Fruit fly (Drosophila melanogaster) S2 (cell line): Measurements from ENCODE around the gene mof.
A peak's percentile ranks its signal among the peaks of the same experiment; 100 is the strongest.

Source experiments
- CG8478 ChIP-seq: fragments of >200 bp; optimal IDR thresholded peaks from 2 replicates; lab custom pipeline; 2018
- CTCF ChIP-seq, 2 experiments: fragments of >200 bp; optimal IDR thresholded peaks; 2 replicates each; lab custom pipeline; 2018

mof gene

dm6 chrX:5876584-5876983, at the start of gene mof:
Gene mof, minus strand, starts transcription at chrX:5876853.
- TF ChIP-seq CG8478 (lab: Kevin White, UChicago) (no peak), CTCF (optimal IDR thresholded peaks at IDR 0.05; lab: Kevin White, UChicago) (no peak)

dm6 chrX:5925793-5926418, 49.3 kb upstream of the mof start:
- TF ChIP-seq CTCF (optimal IDR thresholded peaks at IDR 0.05; lab: Kevin White, UChicago): no peak
- TF ChIP-seq CG8478 (lab: Kevin White, UChicago): no peak

DNA sequence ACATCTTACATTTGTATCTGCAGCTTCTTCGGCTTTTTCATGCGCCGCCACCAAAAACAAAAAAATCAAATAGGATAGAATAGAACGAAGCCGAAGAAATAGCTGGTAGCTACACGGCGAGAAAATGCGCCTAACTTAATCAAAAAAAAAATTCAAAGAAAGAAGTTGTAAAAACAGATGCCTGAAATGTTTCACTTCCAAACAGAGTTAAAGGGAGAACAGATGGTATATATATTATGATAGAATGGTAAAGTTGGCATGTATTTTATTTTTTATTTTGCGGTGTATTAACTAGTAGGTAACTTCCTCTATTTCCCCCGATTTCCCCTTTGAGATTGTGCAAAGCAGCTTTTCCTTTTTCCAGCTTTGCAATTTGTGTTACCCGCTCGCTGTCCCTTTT, 47.7 kb upstream of the mof start:
- TF ChIP-seq CG8478 (lab: Kevin White, UChicago): no peak
- TF ChIP-seq CTCF (optimal IDR thresholded peaks at IDR 0.05; lab: Kevin White, UChicago): no peak

DNA sequence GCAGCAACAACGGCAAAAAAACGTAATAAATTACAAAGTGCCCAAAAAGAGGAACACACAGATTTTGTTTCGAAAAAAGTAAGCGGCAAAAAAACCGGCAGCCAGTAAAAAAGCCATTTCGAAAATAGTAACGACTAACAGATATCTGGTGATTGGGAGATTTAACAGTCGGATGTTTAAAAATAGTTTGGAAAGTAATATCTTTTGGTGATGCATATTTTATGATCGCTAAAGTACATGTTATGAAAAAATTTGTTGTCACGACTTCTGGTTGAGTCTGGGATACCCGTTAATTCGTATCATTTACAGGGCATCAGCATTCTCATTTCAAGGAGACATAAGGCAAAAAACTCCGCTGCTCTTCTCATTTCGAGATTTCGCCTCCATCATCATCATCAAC, 46.5 kb upstream of the mof start:
- TF ChIP-seq CG8478 (lab: Kevin White, UChicago): no peak
- no peak for TF ChIP-seq CTCF (optimal IDR thresholded peaks at IDR 0.05; lab: Kevin White, UChicago)

DNA sequence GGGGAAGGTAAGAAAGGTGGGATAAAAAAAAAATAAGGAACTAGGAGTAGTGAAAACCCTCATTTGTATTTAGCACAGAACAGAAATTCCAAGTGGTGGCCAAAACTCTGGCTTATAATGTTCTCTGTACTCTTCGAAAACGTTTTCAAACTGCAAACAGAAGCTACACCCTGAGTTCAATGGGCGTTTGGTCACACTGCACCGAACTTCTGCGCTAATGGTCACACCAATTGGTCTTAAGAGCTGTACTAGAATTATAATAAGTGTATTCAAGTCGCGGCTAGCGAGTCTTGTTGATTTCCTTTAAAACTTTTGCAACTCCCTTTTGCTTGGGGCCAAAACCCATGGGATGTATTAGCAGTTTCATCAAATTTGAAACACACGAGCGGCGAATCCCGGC, 45.4 kb upstream of the mof start:
- TF ChIP-seq CG8478 (lab: Kevin White, UChicago): no peak
- no peak for TF ChIP-seq CTCF (optimal IDR thresholded peaks at IDR 0.05; lab: Kevin White, UChicago)

DNA sequence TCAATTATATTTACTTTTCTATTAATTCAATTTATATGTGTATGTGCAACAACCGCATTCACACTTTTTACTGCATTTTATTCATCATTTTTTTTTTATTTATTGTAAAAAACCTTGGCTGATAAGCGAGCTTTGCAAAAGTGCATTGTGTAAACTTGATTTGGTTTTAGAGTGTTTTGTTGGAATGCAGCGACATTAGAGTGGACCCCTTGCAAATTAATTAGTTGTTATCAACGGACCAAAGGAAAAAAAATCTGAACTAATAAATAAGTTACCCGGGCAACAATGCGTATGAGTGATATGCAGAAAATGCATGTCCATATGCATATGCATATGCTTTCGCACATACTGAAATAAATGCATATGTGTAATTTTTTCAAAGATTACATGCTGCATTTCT, 44.3 kb upstream of the mof start:
- TF ChIP-seq CG8478 (lab: Kevin White, UChicago) (no peak), CTCF (optimal IDR thresholded peaks at IDR 0.05; lab: Kevin White, UChicago) (no peak)

- TF ChIP-seq CTCF (optimal IDR thresholded peaks at IDR 0.05; lab: Kevin White, UChicago): no peak
- no peak for TF ChIP-seq CG8478 (lab: Kevin White, UChicago)
Measured at dm6 chrX:5918499-5919126, 42.0 kb upstream of the mof start.

DNA sequence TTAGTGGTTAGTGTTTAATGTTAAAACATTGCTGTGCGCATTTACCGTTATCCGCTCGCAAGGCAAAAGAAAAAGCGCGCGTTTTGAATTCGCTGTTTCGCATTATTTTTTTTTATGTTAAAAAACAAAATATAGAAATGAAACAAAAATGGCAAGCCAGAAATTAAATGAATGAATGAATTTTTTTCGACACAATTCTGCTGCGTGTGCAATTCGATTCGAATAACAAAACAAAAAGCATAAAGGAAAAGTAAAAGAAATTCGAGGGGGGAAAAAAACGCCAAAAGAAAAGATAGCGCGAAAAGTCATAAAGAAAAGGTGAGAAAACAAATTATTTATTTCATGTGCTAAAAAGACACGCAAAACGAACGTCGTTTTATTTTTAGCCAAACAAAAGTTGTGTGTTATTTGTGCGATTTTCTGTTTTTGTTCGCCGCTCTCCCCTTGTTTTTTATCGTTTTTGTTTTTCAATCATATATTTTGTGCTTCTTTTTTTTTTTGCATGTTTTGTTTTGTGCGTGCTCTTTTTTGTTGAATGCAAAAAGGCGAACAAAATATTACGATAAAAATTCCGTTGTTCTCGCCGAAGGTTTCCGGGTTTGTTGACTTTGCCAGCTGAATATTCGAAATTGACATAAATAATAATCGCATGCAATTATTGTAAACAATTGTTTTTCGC, 40.8 kb upstream of the mof start:
- no peak for TF ChIP-seq CG8478 (lab: Kevin White, UChicago)
- TF ChIP-seq CTCF (optimal IDR thresholded peaks at IDR 0.05; lab: Kevin White, UChicago): no peak

DNA sequence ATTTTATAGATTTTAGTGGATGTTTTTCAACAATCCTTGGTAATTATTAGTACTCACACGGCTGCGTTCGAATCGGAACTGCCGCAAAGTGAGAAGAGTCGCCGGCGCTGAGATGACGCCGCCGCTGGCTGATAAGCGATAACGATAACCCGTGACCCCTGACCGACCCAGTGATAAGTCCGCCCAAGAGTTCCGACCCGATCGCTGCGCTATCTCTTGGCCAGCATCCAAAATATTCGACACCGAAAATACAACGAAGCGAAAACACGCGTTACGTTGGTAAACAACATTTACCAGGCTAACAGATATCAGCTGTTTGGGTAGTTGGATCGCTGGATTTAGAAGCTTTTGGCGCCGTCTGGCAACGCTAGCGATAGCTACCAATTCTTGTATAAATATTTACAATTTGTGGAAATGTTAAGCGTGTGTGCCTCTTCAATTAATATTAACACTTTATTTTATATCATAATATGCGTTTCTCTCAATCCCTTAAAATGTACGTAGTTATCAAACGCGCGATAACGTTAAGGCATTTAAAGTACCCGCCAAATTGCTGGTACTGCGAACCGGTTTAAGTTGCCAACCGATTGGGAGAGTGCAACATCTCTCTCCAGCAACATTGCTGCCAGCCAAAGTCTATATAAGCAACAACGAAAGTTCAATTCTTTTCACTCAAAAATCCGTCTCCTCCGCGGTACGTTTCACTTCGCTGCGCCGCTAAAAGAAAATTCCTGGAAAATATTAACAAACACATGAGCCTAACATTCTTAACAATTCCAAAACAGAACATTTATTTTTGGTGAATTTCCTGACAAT, 40.0 kb upstream of the mof start, which contains the start of the genes Shmt and CG3726:
Gene Shmt, minus strand, starts transcription at position 304 of the 816 bp plus-strand sequence.
Gene CG3726, plus strand, starts transcription at position 604 of the 816 bp plus-strand sequence.
- TF ChIP-seq CG8478 (lab: Kevin White, UChicago) (no peak), CTCF (optimal IDR thresholded peaks at IDR 0.05; lab: Kevin White, UChicago) (peak in 1 of 2 experiments; percentile 7)

dm6 chrX:5915752-5916493, 39.3 kb upstream of the mof start:
- no peak for TF ChIP-seq CG8478 (lab: Kevin White, UChicago)
- no peak for TF ChIP-seq CTCF (optimal IDR thresholded peaks at IDR 0.05; lab: Kevin White, UChicago)

dm6 chrX:5914992-5915751, 38.5 kb upstream of the mof start:
- no peak for TF ChIP-seq CTCF (optimal IDR thresholded peaks at IDR 0.05; lab: Kevin White, UChicago)
- TF ChIP-seq CG8478 (lab: Kevin White, UChicago): no peak

dm6 chrX:5907916-5908315, 31.3 kb upstream of the mof start, which contains the start of gene CG12236:
Gene CG12236, plus strand, starts transcription at chrX:5908135.
- TF ChIP-seq CTCF (optimal IDR thresholded peaks at IDR 0.05; lab: Kevin White, UChicago) (peak; percentile 95 to 97), CG8478 (lab: Kevin White, UChicago) (no peak)

DNA sequence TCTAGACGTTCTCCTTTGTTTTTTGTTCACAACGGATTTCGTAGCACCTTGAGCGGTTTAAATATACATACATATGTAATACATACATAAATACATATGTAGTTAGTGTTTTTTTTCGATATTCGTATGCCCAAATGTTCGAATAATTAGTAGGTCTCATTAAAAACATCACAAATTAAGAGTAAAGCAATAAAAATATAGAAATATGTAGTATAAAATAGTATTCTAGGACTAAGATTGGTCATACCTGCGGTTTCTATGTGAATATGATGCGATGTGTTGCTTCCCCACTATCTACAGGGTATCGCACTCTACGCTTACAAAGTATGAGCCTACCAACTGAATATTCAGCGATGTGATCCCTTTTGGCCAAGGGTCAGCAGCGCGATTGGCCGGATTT, 28.8 kb upstream of the mof start, which contains the start of gene CG4020:
Gene CG4020, plus strand, starts transcription at position 301 of the 400 bp plus-strand sequence.
- no peak for TF ChIP-seq CTCF (optimal IDR thresholded peaks at IDR 0.05; lab: Kevin White, UChicago)
- no peak for TF ChIP-seq CG8478 (lab: Kevin White, UChicago)
